Worm (Caenorhabditis elegans): ENCODE data around the gene F16G10.3.

DNA sequence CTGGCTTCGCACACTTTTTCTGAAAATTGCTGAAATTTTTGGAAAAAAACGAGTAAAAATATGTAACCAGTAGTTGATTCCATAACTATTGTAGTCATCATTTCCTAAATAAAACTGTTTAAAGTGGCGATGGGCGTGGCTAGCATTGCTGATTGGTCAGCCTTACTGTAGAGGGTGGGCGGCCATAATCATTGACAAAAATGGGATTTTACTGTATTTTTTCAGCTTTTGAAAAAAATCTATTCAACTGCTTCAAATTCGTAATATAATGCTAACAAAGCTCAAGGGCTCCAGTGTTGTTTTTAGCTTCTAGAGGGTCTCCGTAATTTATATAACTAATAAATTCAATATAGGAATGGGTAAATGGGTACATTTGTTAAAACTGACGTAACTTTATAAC is 8.0 kb downstream of the F16G10.3 start, which contains the start of gene F16G10.7:
- TF ChIP-seq snpc-4 (tag; optimal IDR thresholded peaks at IDR 0.05) (no peak), ztf-4 (tag; optimal IDR thresholded peaks at IDR 0.05) (no peak), Y116A8C.19 (tag; optimal IDR thresholded peaks at IDR 0.05; ENCODE audit: borderline replicate concordance) (no peak), nhr-12 (tag; optimal IDR thresholded peaks at IDR 0.05) (no peak), egl-27 (tag; optimal IDR thresholded peaks at IDR 0.05) (no peak), nhr-11 (tag; optimal IDR thresholded peaks at IDR 0.05) (no peak), nhr-237 (tag; optimal IDR thresholded peaks at IDR 0.05) (no peak), aha-1 (tag; optimal IDR thresholded peaks at IDR 0.05) (no peak), fkh-10 (GFP tag; optimal IDR thresholded peaks at IDR 0.05) (no peak), lsy-2 (tag; optimal IDR thresholded peaks at IDR 0.05) (no peak), unc-86 (tag; optimal IDR thresholded peaks at IDR 0.05) (no peak), ama-1 (optimal IDR thresholded peaks at IDR 0.05) (no peak)

Measured in whole organism, L1 larva.